Fruit fly (Drosophila melanogaster): ENCODE measurements around the gene CG5276.
A peak's percentile ranks its signal among the peaks of the same experiment; 100 is the strongest.

The CG5276 gene

dm6 chr3R:11451207-11451841 is 19.8 kb downstream of the CG5276 start, which contains the start of gene sals:
sals (minus strand) TSS chr3R:11451791.
- no peak for TF ChIP-seq noc (tag; optimal IDR thresholded peaks at IDR 0.05)

- no peak for TF ChIP-seq noc (tag; optimal IDR thresholded peaks at IDR 0.05)
These were observed 20.5 kb downstream of the CG5276 start for dm6 chr3R:11452041-11452440.

- peak; percentile 93 for TF ChIP-seq noc (tag; optimal IDR thresholded peaks at IDR 0.05)
These were observed 22.8 kb downstream of the CG5276 start for dm6 chr3R:11454210-11454904.

- TF ChIP-seq noc (tag; optimal IDR thresholded peaks at IDR 0.05) = no peak
These were observed 25.0 kb downstream of the CG5276 start for dm6 chr3R:11456539-11456938.

- TF ChIP-seq noc (tag; optimal IDR thresholded peaks at IDR 0.05) = no peak
These were observed 25.7 kb downstream of the CG5276 start for dm6 chr3R:11457286-11457685.

dm6 chr3R:11458022-11458850 is 26.7 kb downstream of the CG5276 start:
- no peak for TF ChIP-seq noc (tag; optimal IDR thresholded peaks at IDR 0.05)

- peak; percentile 15 for TF ChIP-seq noc (tag; optimal IDR thresholded peaks at IDR 0.05)
These were observed 27.3 kb downstream of the CG5276 start for dm6 chr3R:11458851-11459175.

dm6 chr3R:11460502-11461358 is 29.2 kb downstream of the CG5276 start, which contains the start of gene PGRP-LB:
PGRP-LB (minus strand) TSS chr3R:11460552.
- TF ChIP-seq noc (tag; optimal IDR thresholded peaks at IDR 0.05) = no peak

dm6 chr3R:11467812-11468211 is 36.3 kb downstream of the CG5276 start:
- no peak for TF ChIP-seq noc (tag; optimal IDR thresholded peaks at IDR 0.05)

- TF ChIP-seq noc (tag; optimal IDR thresholded peaks at IDR 0.05) = no peak
These were observed 38.2 kb downstream of the CG5276 start for dm6 chr3R:11469745-11470144.

All from whole organism, larva.